Worm (Caenorhabditis elegans) whole organism, L4 larva: Measurements from ENCODE around the gene tftc-5.

ENCODE experiments used
- ZK337.2 ChIP-seq: fragments of 200-800 bp; sonication (Bioruptor generic); IDR thresholded peaks from 2 replicates; pipeline ENCODE4 v1.3.6; 2022; ENCODE audit warnings: missing genetic modification reagents, missing genetic modification characterization, missing compliant biosample characterization
- aha-1 ChIP-seq: fragments of 150-350 bp; peaks from one replicate; lab custom pipeline; 2014; ENCODE audit warnings: missing biosample characterization, missing genetic modification characterization
- aly-2 ChIP-seq: sonication (generic microtip); optimal IDR thresholded peaks from 2 replicates; lab custom pipeline; 2018; ENCODE audit warnings: missing biosample characterization, missing genetic modification characterization
- fkh-10 ChIP-seq: fragments of 150-350 bp; optimal IDR thresholded peaks from 2 replicates; lab custom pipeline; 2014; ENCODE audit warnings: missing biosample characterization, missing genetic modification reagents, missing genetic modification characterization
- gei-8 ChIP-seq: fragments of 200-800 bp; sonication (Bioruptor generic); optimal IDR thresholded peaks from 2 replicates; lab custom pipeline; 2018; ENCODE audit warnings: mild to moderate bottlenecking, missing genetic modification characterization, missing compliant biosample characterization
- lin-39 ChIP-seq: fragments of 150-350 bp; optimal IDR thresholded peaks from 2 replicates; lab custom pipeline; 2014; ENCODE audit warnings: missing biosample characterization, missing genetic modification reagents, missing genetic modification characterization
- lir-3 ChIP-seq: sonication (generic microtip); optimal IDR thresholded peaks from 2 replicates; lab custom pipeline; 2016; ENCODE audit warnings: mild to moderate bottlenecking, missing genetic modification characterization, missing compliant biosample characterization
- lsy-2 ChIP-seq, 2 experiments: fragments of 150-350 bp in 1 of 2; sonication (generic microtip) in 1 of 2; optimal IDR thresholded peaks; 2 replicates each; lab custom pipeline; 2014 to 2017; ENCODE audit warnings: missing biosample characterization in 2 of 2, missing genetic modification characterization in 2 of 2
- nhr-11 ChIP-seq: fragments of 150-350 bp; optimal IDR thresholded peaks from 2 replicates; lab custom pipeline; 2014; ENCODE audit warnings: missing biosample characterization, missing genetic modification characterization
- nhr-28 ChIP-seq: fragments of 150-350 bp; optimal IDR thresholded peaks from 2 replicates; lab custom pipeline; 2014; ENCODE audit warnings: missing biosample characterization, missing genetic modification characterization
- nhr-42 ChIP-seq: fragments of 200-800 bp; sonication (Bioruptor generic); IDR thresholded peaks from 2 replicates; pipeline ENCODE4 v1.3.6; 2022; ENCODE audit warnings: missing genetic modification characterization, missing compliant biosample characterization
- snpc-4 ChIP-seq: fragments of 150-350 bp; optimal IDR thresholded peaks from 2 replicates; lab custom pipeline; 2014; ENCODE audit warnings: missing biosample characterization, missing genetic modification characterization

DNA sequence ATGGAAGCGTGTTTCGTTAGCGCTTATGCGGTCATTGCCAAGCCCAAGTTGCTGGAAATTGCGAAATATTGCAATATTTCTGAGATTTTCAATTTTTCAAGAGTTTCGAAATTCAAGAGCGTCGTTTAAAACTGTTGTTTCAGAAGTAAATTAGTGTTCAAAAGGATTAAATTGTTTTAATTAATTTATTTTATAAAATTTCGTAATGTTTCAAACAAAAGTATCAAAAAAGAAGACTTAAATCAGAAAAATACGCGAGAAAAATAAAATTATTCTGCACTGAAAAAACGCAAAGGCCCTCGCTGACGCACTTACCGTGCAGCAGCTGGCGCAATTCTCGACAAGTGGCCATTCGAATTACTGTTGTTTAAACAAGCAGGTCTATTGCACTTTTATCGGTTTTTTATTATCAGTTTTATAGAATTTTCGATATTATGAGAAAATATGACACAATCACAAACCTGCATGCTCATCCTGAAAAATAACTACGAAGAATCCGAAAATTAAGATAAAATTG, 17.8 kb upstream of the tftc-5 start, which contains the start of gene tif-1A:
- TF ChIP-seq aha-1 (tag; lab: Kevin White, UChicago) (no peak), aly-2 (no peak), gei-8 (no peak), lir-3 (tag; lab: Kevin White, UChicago) (no peak), nhr-28 (tag; lab: Kevin White, UChicago) (peak; percentile 72), nhr-42 (GFP tag; lab: Robert Waterston, UW) (no peak), nhr-11 (no peak), lsy-2 (tag; optimal IDR thresholded peaks at IDR 0.05; lab: Kevin White, UChicago) (peak; percentile 24 to 94), ZK337.2 (GFP tag; lab: Robert Waterston, UW) (no peak), lin-39 (tag; lab: Kevin White, UChicago) (no peak), snpc-4 (tag; lab: Kevin White, UChicago) (no peak), fkh-10 (peak; percentile 26)
